Fruit fly (Drosophila melanogaster) whole organism, embryonic: ENCODE results near the gene Gnmt.

Experiments
- Abd-B ChIP-seq: fragments of 200-800 bp; sonication (Bioruptor generic); optimal IDR thresholded peaks from 2 replicates; lab custom pipeline; 2018; ENCODE audit warnings: missing biosample characterization, mild to moderate bottlenecking, missing genetic modification characterization, moderate library complexity
- BtbVII ChIP-seq: fragments of 200-800 bp; sonication (Bioruptor generic); optimal IDR thresholded peaks from 3 replicates; lab custom pipeline; 2017; ENCODE audit warnings: missing biosample characterization, mild to moderate bottlenecking, missing genetic modification characterization
- CG10147 ChIP-seq: fragments of 200-800 bp; sonication (Bioruptor generic); optimal IDR thresholded peaks from 2 replicates; lab custom pipeline; 2019; ENCODE audit warnings: missing biosample characterization, mild to moderate bottlenecking, missing genetic modification characterization, moderate library complexity
- CG10366 ChIP-seq: fragments of 200-800 bp; sonication (Bioruptor generic); IDR thresholded peaks from 2 replicates; pipeline ENCODE4 v1.3.6; 2022; ENCODE audit warnings: missing biosample characterization, missing genetic modification characterization
- CG10959 ChIP-seq: fragments of 200-800 bp; sonication (Bioruptor generic); IDR thresholded peaks from 2 replicates; pipeline ENCODE4 v1.3.6; 2022; ENCODE audit warnings: missing biosample characterization, missing genetic modification characterization
- CG12769 ChIP-seq: fragments of 200-800 bp; sonication (Bioruptor generic); optimal IDR thresholded peaks from 2 replicates; lab custom pipeline; 2019; ENCODE audit warnings: missing biosample characterization, mild to moderate bottlenecking, missing genetic modification characterization, moderate library complexity
- CG14710 ChIP-seq: fragments of 200-800 bp; sonication (Bioruptor generic); optimal IDR thresholded peaks from 3 replicates; lab custom pipeline; 2019; ENCODE audit warnings: missing biosample characterization, mild to moderate bottlenecking, missing genetic modification characterization, moderate library complexity
- CG14965 ChIP-seq: fragments of 200-800 bp; sonication (Bioruptor generic); optimal IDR thresholded peaks from 2 replicates; lab custom pipeline; 2016; ENCODE audit warnings: missing biosample characterization, missing genetic modification characterization, borderline replicate concordance
- CG16813 ChIP-seq: fragments of 200-800 bp; sonication (Bioruptor generic); IDR thresholded peaks from 3 replicates; pipeline ENCODE4 v1.3.6; 2022; ENCODE audit warnings: missing biosample characterization, missing genetic modification characterization; ENCODE audit not compliant: partially characterized antibody
- CG17359 ChIP-seq: fragments of 200-800 bp; sonication (Bioruptor generic); optimal IDR thresholded peaks from 3 replicates; lab custom pipeline; 2018; ENCODE audit warnings: missing biosample characterization, mild to moderate bottlenecking, missing genetic modification characterization, moderate library complexity
- CG1792 ChIP-seq: fragments of 200-800 bp; sonication (Bioruptor generic); optimal IDR thresholded peaks from 2 replicates; lab custom pipeline; 2016; ENCODE audit warnings: missing biosample characterization, missing genetic modification characterization
- CG31224 ChIP-seq: fragments of 200-800 bp; sonication (Bioruptor generic); IDR thresholded peaks from 2 replicates; pipeline ENCODE4 v1.3.6; 2022; ENCODE audit warnings: missing biosample characterization, missing genetic modification characterization
- CG3407 ChIP-seq: fragments of 200-800 bp; sonication (Bioruptor generic); optimal IDR thresholded peaks from 2 replicates; lab custom pipeline; 2018; ENCODE audit warnings: missing biosample characterization, mild to moderate bottlenecking, missing genetic modification characterization
- CG4854 ChIP-seq: fragments of 200-800 bp; sonication (Bioruptor generic); optimal IDR thresholded peaks from 2 replicates; lab custom pipeline; 2016; ENCODE audit warnings: missing biosample characterization, missing genetic modification characterization, inconsistent platforms
- CG6791 ChIP-seq: fragments of 200-800 bp; sonication (Bioruptor generic); IDR thresholded peaks from 3 replicates; pipeline ENCODE4 v1.3.6; 2022; ENCODE audit warnings: missing biosample characterization, missing genetic modification characterization; ENCODE audit not compliant: partially characterized antibody
- CG9437 ChIP-seq: fragments of 200-800 bp; sonication (Bioruptor generic); optimal IDR thresholded peaks from 2 replicates; lab custom pipeline; 2018; ENCODE audit warnings: missing biosample characterization, mild to moderate bottlenecking, missing genetic modification characterization
- CG9727 ChIP-seq: fragments of 200-800 bp; sonication (Bioruptor generic); optimal IDR thresholded peaks from 3 replicates; lab custom pipeline; 2017; ENCODE audit warnings: missing biosample characterization, mild to moderate bottlenecking, missing genetic modification characterization
- Chrac-16 ChIP-seq: fragments of 200-800 bp; sonication (Bioruptor generic); optimal IDR thresholded peaks from 3 replicates; lab custom pipeline; 2016; ENCODE audit warnings: missing biosample characterization, missing genetic modification characterization
- Dip3 ChIP-seq: fragments of 200-800 bp; sonication (Bioruptor generic); optimal IDR thresholded peaks from 3 replicates; lab custom pipeline; 2016; ENCODE audit warnings: missing biosample characterization, missing genetic modification characterization
- E2f2 ChIP-seq: fragments of 200-800 bp; sonication (Bioruptor generic); IDR thresholded peaks from 2 replicates; pipeline ENCODE4 v1.3.6; 2022; ENCODE audit warnings: missing biosample characterization, missing genetic modification characterization
- HLH54F ChIP-seq: fragments of 200-800 bp; sonication (Bioruptor generic); optimal IDR thresholded peaks from 3 replicates; lab custom pipeline; 2016; ENCODE audit warnings: missing biosample characterization, missing genetic modification characterization
- HLHmδ ChIP-seq: fragments of 200-800 bp; sonication (Bioruptor generic); optimal IDR thresholded peaks from 2 replicates; lab custom pipeline; 2018; ENCODE audit warnings: missing biosample characterization, mild to moderate bottlenecking, missing genetic modification characterization, moderate library complexity
- Hmr ChIP-seq: fragments of 200-800 bp; sonication (Bioruptor generic); optimal IDR thresholded peaks from 3 replicates; lab custom pipeline; 2017; ENCODE audit warnings: mild to moderate bottlenecking, missing biosample characterization, missing genetic modification reagents, missing genetic modification characterization
- Hsf ChIP-seq: fragments of 200-800 bp; sonication (Bioruptor generic); optimal IDR thresholded peaks from 3 replicates; lab custom pipeline; 2016; ENCODE audit warnings: missing biosample characterization, missing genetic modification characterization
- Myb ChIP-seq: fragments of 200-800 bp; sonication (Bioruptor generic); optimal IDR thresholded peaks from 2 replicates; lab custom pipeline; 2016; ENCODE audit warnings: missing biosample characterization, missing genetic modification characterization
- Oli ChIP-seq: fragments of 200-800 bp; sonication (Bioruptor generic); optimal IDR thresholded peaks from 2 replicates; lab custom pipeline; 2018; ENCODE audit warnings: missing biosample characterization, mild to moderate bottlenecking, missing genetic modification characterization, moderate library complexity
- Ravus ChIP-seq: fragments of 200-800 bp; sonication (Bioruptor generic); IDR thresholded peaks from 2 replicates; pipeline ENCODE4 v1.3.6; 2022; ENCODE audit warnings: missing biosample characterization, missing genetic modification characterization
- Xrp1 ChIP-seq: fragments of 200-800 bp; sonication (Bioruptor generic); IDR thresholded peaks from 2 replicates; pipeline ENCODE4 v1.3.6; 2022; ENCODE audit warnings: missing biosample characterization, missing genetic modification characterization
- ac ChIP-seq: fragments of 200-800 bp; sonication (Bioruptor generic); optimal IDR thresholded peaks from 3 replicates; lab custom pipeline; 2017; ENCODE audit warnings: missing biosample characterization, mild to moderate bottlenecking, missing genetic modification characterization
- amos ChIP-seq: fragments of 200-800 bp; sonication (Bioruptor generic); IDR thresholded peaks from 2 replicates; pipeline ENCODE4 v1.3.6; 2022; ENCODE audit warnings: missing biosample characterization, missing genetic modification characterization; ENCODE audit not compliant: partially characterized antibody
- aop ChIP-seq: fragments of 200-800 bp; sonication (Bioruptor generic); IDR thresholded peaks from 2 replicates; pipeline ENCODE4 v1.3.6; 2022; ENCODE audit warnings: missing biosample characterization, missing genetic modification characterization
- ap ChIP-seq: fragments of 200-800 bp; sonication (Bioruptor generic); IDR thresholded peaks from 2 replicates; pipeline ENCODE4 v1.3.6; 2022; ENCODE audit warnings: missing biosample characterization, missing genetic modification characterization
- bigmax ChIP-seq: fragments of 200-800 bp; sonication (Bioruptor generic); optimal IDR thresholded peaks from 2 replicates; lab custom pipeline; 2018; ENCODE audit warnings: missing biosample characterization, mild to moderate bottlenecking, missing genetic modification characterization
- bowl ChIP-seq: fragments of 200-800 bp; sonication (Bioruptor generic); IDR thresholded peaks from 2 replicates; pipeline ENCODE4 v1.3.6; 2022; ENCODE audit warnings: missing biosample characterization, missing genetic modification characterization
- crol ChIP-seq: fragments of 200-800 bp; sonication (Bioruptor generic); IDR thresholded peaks from 2 replicates; pipeline ENCODE4 v1.3.6; 2022; ENCODE audit warnings: missing biosample characterization, missing genetic modification characterization
- danr ChIP-seq: fragments of 200-800 bp; sonication (Bioruptor generic); IDR thresholded peaks from 2 replicates; pipeline ENCODE4 v1.3.6; 2022; ENCODE audit warnings: missing biosample characterization, missing genetic modification characterization
- dm ChIP-seq: fragments of 200-800 bp; sonication (Bioruptor generic); optimal IDR thresholded peaks from 3 replicates; lab custom pipeline; 2016; ENCODE audit warnings: missing biosample characterization, missing genetic modification characterization
- insv ChIP-seq, 2 experiments: fragments of 200-800 bp; sonication (Bioruptor generic); optimal IDR thresholded peaks; 3 replicates each; lab custom pipeline; 2016 to 2018; ENCODE audit warnings: missing biosample characterization in 2 of 2, missing genetic modification characterization in 2 of 2
- kay ChIP-seq: fragments of 200-800 bp; sonication (Bioruptor generic); optimal IDR thresholded peaks from 2 replicates; lab custom pipeline; 2016; ENCODE audit warnings: missing biosample characterization, missing genetic modification characterization
- ken ChIP-seq: fragments of 200-800 bp; sonication (Bioruptor generic); IDR thresholded peaks from 3 replicates; pipeline ENCODE4 v1.3.6; 2022; ENCODE audit warnings: missing biosample characterization, missing genetic modification characterization
- klu ChIP-seq: fragments of 200-800 bp; sonication (Bioruptor generic); IDR thresholded peaks from 2 replicates; pipeline ENCODE4 v1.3.6; 2022; ENCODE audit warnings: missing biosample characterization, missing genetic modification characterization
- knrl ChIP-seq: fragments of 200-800 bp; sonication (Bioruptor generic); IDR thresholded peaks from 3 replicates; pipeline ENCODE4 v1.3.6; 2022; ENCODE audit warnings: missing biosample characterization, missing genetic modification characterization; ENCODE audit not compliant: partially characterized antibody
- maf-S ChIP-seq: fragments of 200-800 bp; sonication (Bioruptor generic); optimal IDR thresholded peaks from 2 replicates; lab custom pipeline; 2016; ENCODE audit warnings: missing biosample characterization, missing genetic modification characterization
- onecut ChIP-seq: fragments of 200-800 bp; sonication (Bioruptor generic); IDR thresholded peaks from 2 replicates; pipeline ENCODE4 v1.3.6; 2022; ENCODE audit warnings: missing biosample characterization, missing genetic modification characterization
- psq ChIP-seq: fragments of 200-800 bp; sonication (Bioruptor generic); optimal IDR thresholded peaks from 2 replicates; lab custom pipeline; 2017; ENCODE audit warnings: missing biosample characterization, missing genetic modification characterization
- ranshi ChIP-seq: fragments of 200-800 bp; sonication (Bioruptor generic); IDR thresholded peaks from 2 replicates; pipeline ENCODE4 v1.3.6; 2022; ENCODE audit warnings: missing biosample characterization, missing genetic modification characterization
- sens-2 ChIP-seq: fragments of 200-800 bp; sonication (Bioruptor generic); IDR thresholded peaks from 2 replicates; pipeline ENCODE4 v1.3.6; 2022; ENCODE audit warnings: missing biosample characterization, missing genetic modification characterization
- slou ChIP-seq: fragments of 200-800 bp; sonication (Bioruptor generic); optimal IDR thresholded peaks from 3 replicates; lab custom pipeline; 2016; ENCODE audit warnings: missing biosample characterization, missing genetic modification characterization
- z ChIP-seq: fragments of 200-800 bp; sonication (Bioruptor generic); IDR thresholded peaks from 3 replicates; pipeline ENCODE4 v1.3.6; 2022; ENCODE audit warnings: missing biosample characterization, missing genetic modification characterization

Gnmt gene

dm6 chr3R:12717588-12718535, 43.5 kb downstream of the Gnmt start (continued):
- peak; percentile 55 for TF ChIP-seq Xrp1 (GFP tag; lab: Robert Waterston, UW)
- peak; percentile 20 for TF ChIP-seq Myb (GFP tag; lab: Kevin White, UChicago)
- TF ChIP-seq bigmax (GFP tag; lab: Kevin White, UChicago), result no peak
- no peak for TF ChIP-seq sens-2 (GFP tag; lab: Robert Waterston, UW)
- no peak for TF ChIP-seq CG12769 (tag; lab: Kevin White, UChicago)
- TF ChIP-seq Chrac-16 (GFP tag; lab: Kevin White, UChicago), result no peak
- TF ChIP-seq CG16813 (GFP tag; lab: Robert Waterston, UW), result no peak
- 0 out of 2 replicates have a peak, but pooled peaks have one; percentile 23 for TF ChIP-seq ap (GFP tag; lab: Robert Waterston, UW)
- peak; percentile 42 for TF ChIP-seq CG9437
- TF ChIP-seq insv (GFP tag; optimal IDR thresholded peaks at IDR 0.05; lab: Kevin White, UChicago), result no peak
- no peak for TF ChIP-seq aop (GFP tag; lab: Robert Waterston, UW)
- no peak for TF ChIP-seq z (GFP tag; lab: Robert Waterston, UW)
- no peak for TF ChIP-seq amos (GFP tag; lab: Robert Waterston, UW)
- TF ChIP-seq crol (GFP tag; lab: Robert Waterston, UW), result no peak
- TF ChIP-seq klu (GFP tag; lab: Robert Waterston, UW), result no peak
- TF ChIP-seq HLHmδ (GFP tag; lab: Kevin White, UChicago), result no peak
- TF ChIP-seq maf-S (GFP tag; lab: Kevin White, UChicago), result peak; percentile 42
- TF ChIP-seq Abd-B, result no peak
- TF ChIP-seq CG14710 (tag; lab: Kevin White, UChicago), result peak; percentile 1
- TF ChIP-seq psq (GFP tag; lab: Kevin White, UChicago), result no peak
- no peak for TF ChIP-seq danr (GFP tag; lab: Robert Waterston, UW)
- no peak for TF ChIP-seq slou (GFP tag; lab: Kevin White, UChicago)
- TF ChIP-seq ken, result 0 out of 3 replicates have a peak, but pooled peaks have one; percentile 39
- no peak for TF ChIP-seq CG1792
- peak; percentile 35 for TF ChIP-seq CG9727 (GFP tag; lab: Kevin White, UChicago)
- peak; percentile 67 for TF ChIP-seq CG17359
- peak; percentile 42 for TF ChIP-seq kay (GFP tag; lab: Kevin White, UChicago)
- TF ChIP-seq E2f2 (GFP tag; lab: Robert Waterston, UW), result peak; percentile 23; the same call in 1 of the 2 replicates
- no peak for TF ChIP-seq CG10147 (GFP tag; lab: Kevin White, UChicago)
- peak; percentile 38 for TF ChIP-seq HLH54F (GFP tag; lab: Kevin White, UChicago)
- no peak for TF ChIP-seq knrl (GFP tag; lab: Robert Waterston, UW)
- peak; percentile 12 for TF ChIP-seq CG3407
- peak; percentile 66 for TF ChIP-seq ranshi (GFP tag; lab: Robert Waterston, UW)
- TF ChIP-seq Oli (tag; lab: Kevin White, UChicago), result peak; percentile 53
- peak; percentile 64 for TF ChIP-seq Hsf (GFP tag; lab: Kevin White, UChicago)
- peak; percentile 46 for TF ChIP-seq Hmr (GFP tag; lab: Kevin White, UChicago)
- no peak for TF ChIP-seq CG10959 (GFP tag; lab: Robert Waterston, UW)
- no peak for TF ChIP-seq dm (GFP tag; lab: Kevin White, UChicago)
- TF ChIP-seq CG14965, result no peak
- TF ChIP-seq bowl (GFP tag; lab: Robert Waterston, UW), result no peak
- peak; percentile 21 for TF ChIP-seq Ravus
- no peak for TF ChIP-seq ac (GFP tag; lab: Kevin White, UChicago)
- TF ChIP-seq onecut, result no peak
- TF ChIP-seq CG31224 (GFP tag; lab: Robert Waterston, UW), result 0 out of 2 replicates have a peak, but pooled peaks have one; percentile 17
- peak; percentile 53; the same call in 1 of the 2 replicates for TF ChIP-seq CG10366 (GFP tag; lab: Robert Waterston, UW)
- peak; percentile 43 for TF ChIP-seq Dip3
- no peak for TF ChIP-seq CG6791 (GFP tag; lab: Robert Waterston, UW)
- TF ChIP-seq CG4854 (GFP tag; lab: Kevin White, UChicago), result peak; percentile 10
- no peak for TF ChIP-seq BtbVII (GFP tag; lab: Kevin White, UChicago)
